Fruit fly (Drosophila melanogaster) whole organism, embryonic: ENCODE measurements around the gene CG7714.
A peak's percentile ranks its signal among the peaks of the same experiment; 100 is the strongest.

Experiments
- BEAF-32 ChIP-seq: fragments of 200-800 bp; sonication (Bioruptor generic); optimal IDR thresholded peaks from 3 replicates; lab custom pipeline; 2017; ENCODE audit warnings: missing biosample characterization, missing genetic modification characterization, mild to moderate bottlenecking, moderate library complexity, missing genetic modification reagents
- CG10654 ChIP-seq: fragments of 200-800 bp; sonication (Bioruptor generic); optimal IDR thresholded peaks from 2 replicates; lab custom pipeline; 2016; ENCODE audit warnings: missing biosample characterization, missing genetic modification characterization
- CG13296 ChIP-seq: fragments of 200-800 bp; sonication (Bioruptor generic); optimal IDR thresholded peaks from 3 replicates; lab custom pipeline; 2018; ENCODE audit warnings: missing biosample characterization, mild to moderate bottlenecking, missing genetic modification characterization
- CG14014 ChIP-seq: fragments of 200-800 bp; sonication (Bioruptor generic); IDR thresholded peaks from 2 replicates; pipeline ENCODE4 v1.3.6; 2022; ENCODE audit warnings: missing biosample characterization, missing genetic modification characterization
- CG9727 ChIP-seq: fragments of 200-800 bp; sonication (Bioruptor generic); optimal IDR thresholded peaks from 3 replicates; lab custom pipeline; 2017; ENCODE audit warnings: missing biosample characterization, mild to moderate bottlenecking, missing genetic modification characterization
- ERR ChIP-seq: fragments of 200-800 bp; sonication (Bioruptor generic); optimal IDR thresholded peaks from 2 replicates; lab custom pipeline; 2016; ENCODE audit warnings: missing biosample characterization, missing genetic modification characterization
- Lhr ChIP-seq: fragments of 200-800 bp; sonication (Bioruptor generic); optimal IDR thresholded peaks from 3 replicates; lab custom pipeline; 2017; ENCODE audit warnings: mild to moderate bottlenecking, missing biosample characterization, missing genetic modification reagents, missing genetic modification characterization
- Med ChIP-seq: fragments of 200-800 bp; sonication (Bioruptor generic); peaks from one replicate; lab custom pipeline; 2016; ENCODE audit warnings: missing biosample characterization, missing genetic modification characterization, mild to moderate bottlenecking, inconsistent platforms, moderate library complexity
- br ChIP-seq: fragments of >200 bp; optimal IDR thresholded peaks from 2 replicates; lab custom pipeline; 2017
- croc ChIP-seq: fragments of 200-800 bp; sonication (Bioruptor generic); conservative IDR thresholded peaks from 3 replicates; pipeline ENCODE4 v1.3.6; 2022; ENCODE audit warnings: missing biosample characterization, missing genetic modification characterization
- otp ChIP-seq: fragments of 200-800 bp; sonication (Bioruptor generic); IDR thresholded peaks from 3 replicates; pipeline ENCODE4, ENCODE4 v1.3.6; 2022; ENCODE audit warnings: missing biosample characterization, missing genetic modification characterization
- vfl ChIP-seq: fragments of 200-800 bp; sonication (Bioruptor generic); optimal IDR thresholded peaks from 2 replicates; lab custom pipeline; 2016; ENCODE audit warnings: missing biosample characterization, missing genetic modification characterization

DNA sequence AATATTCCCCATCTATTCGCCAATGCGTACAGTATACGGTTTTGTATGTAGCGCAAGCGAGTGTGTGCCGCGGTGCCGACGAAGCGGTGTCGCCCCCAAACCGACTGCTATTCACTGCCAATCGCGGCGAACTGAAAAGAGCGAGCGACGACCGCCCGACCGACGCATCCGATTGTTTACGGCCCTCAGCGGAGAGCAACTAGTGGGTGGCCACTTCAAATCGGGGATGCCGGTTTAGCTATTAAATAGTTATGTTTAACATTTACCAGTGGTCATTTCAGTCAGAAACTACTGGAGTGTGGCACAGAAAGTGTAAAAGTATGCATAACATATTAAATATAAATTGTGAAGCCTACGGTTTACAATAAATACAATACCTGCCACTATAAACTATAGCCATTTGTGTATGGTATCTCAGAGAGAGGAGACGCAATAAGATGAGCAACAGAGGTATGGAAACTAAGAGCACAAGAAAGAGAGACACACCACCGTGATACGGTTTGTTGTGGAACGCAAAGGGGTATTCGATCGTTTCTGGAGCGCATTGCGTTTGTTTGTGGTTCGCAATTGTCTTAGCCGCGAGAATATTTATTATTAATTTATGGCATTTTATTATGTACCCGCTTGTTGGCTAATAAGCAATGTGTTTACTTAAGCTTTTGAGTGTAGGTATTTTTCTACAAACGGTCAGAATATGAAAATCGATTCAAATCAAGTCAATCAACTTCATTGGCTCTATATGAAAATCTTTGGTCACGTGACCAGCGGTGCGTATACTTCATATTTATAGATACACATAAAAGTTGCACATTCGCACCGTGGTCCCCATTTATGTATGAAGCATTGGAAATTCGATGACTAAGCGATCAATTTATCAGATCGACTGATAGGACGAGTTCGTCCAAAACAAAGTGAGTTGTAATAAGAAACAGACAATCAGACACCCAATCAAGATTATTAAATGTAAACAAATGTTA, 14.0 kb upstream of the CG7714 start:
- TF ChIP-seq Lhr (GFP tag; lab: Kevin White, UChicago) (no peak), br (lab: Kevin White, UChicago) (no peak), ERR (GFP tag; lab: Kevin White, UChicago) (no peak), CG14014 (GFP tag; lab: Robert Waterston, UW) (no peak; the same call in 1 of the 2 replicates), Med (peak; percentile 83), CG9727 (GFP tag; lab: Kevin White, UChicago) (peak; percentile 23), BEAF-32 (peak; percentile 0), CG10654 (no peak), croc (no peak), otp (GFP tag; lab: Robert Waterston, UW) (peak; percentile 62; the same call in 1 of the 3 replicates), CG13296 (peak; percentile 30), vfl (GFP tag; lab: Kevin White, UChicago) (peak; percentile 9)
